Worm (Caenorhabditis elegans) whole organism, L3 larva: ENCODE data around the gene hadb-1.

Source experiments
- ceh-82 ChIP-seq: fragments of 150-350 bp; optimal IDR thresholded peaks from 2 replicates; lab custom pipeline; 2014; ENCODE audit warnings: missing biosample characterization, missing genetic modification characterization
- egl-27 ChIP-seq: sonication (generic microtip); optimal IDR thresholded peaks from 4 replicates; lab custom pipeline; 2017; ENCODE audit warnings: missing biosample characterization, missing genetic modification reagents, missing genetic modification characterization
- elt-3 ChIP-seq, 3 experiments: fragments of 150-350 bp in 1 of 3; sonication (generic microtip) in 2 of 3; optimal IDR thresholded peaks; 2 replicates in 2 of 3; 4 replicates in 1 of 3; lab custom pipeline; 2014 to 2017; ENCODE audit warnings: missing biosample characterization in 3 of 3, missing genetic modification characterization in 3 of 3
- nhr-237 ChIP-seq: fragments of 150-350 bp; optimal IDR thresholded peaks from 2 replicates; lab custom pipeline; 2014; ENCODE audit warnings: missing biosample characterization, missing genetic modification characterization
- nhr-28 ChIP-seq: fragments of 150-350 bp; optimal IDR thresholded peaks from 2 replicates; lab custom pipeline; 2014; ENCODE audit warnings: missing biosample characterization, missing genetic modification characterization
- snpc-4 ChIP-seq: fragments of 150-350 bp; optimal IDR thresholded peaks from 2 replicates; lab custom pipeline; 2014; ENCODE audit warnings: missing biosample characterization, missing genetic modification characterization
- tbx-2 ChIP-seq: sonication (generic microtip); optimal IDR thresholded peaks from 2 replicates; lab custom pipeline; 2016; ENCODE audit warnings: mild to moderate bottlenecking, missing genetic modification characterization, missing compliant biosample characterization

ce11 chrIII:8697268-8697907 lies 9.1 kb upstream of the hadb-1 start:
- no peak for TF ChIP-seq snpc-4 (tag; lab: Kevin White, UChicago)
- no peak for TF ChIP-seq ceh-82 (tag; lab: Kevin White, UChicago)
- no peak for TF ChIP-seq tbx-2 (tag; lab: Kevin White, UChicago)
- no peak for TF ChIP-seq elt-3 (tag; optimal IDR thresholded peaks at IDR 0.05; lab: Kevin White, UChicago)
- no peak for TF ChIP-seq egl-27 (tag; lab: Kevin White, UChicago)
- TF ChIP-seq nhr-28 (tag; lab: Kevin White, UChicago) = no peak
- no peak for TF ChIP-seq nhr-237 (tag; lab: Kevin White, UChicago)
